Fruit fly (Drosophila melanogaster) whole organism, wandering third instar larva: ENCODE measurements around the gene CG17721.

Experiments used
- Abd-B ChIP-seq: fragments of >200 bp; optimal IDR thresholded peaks from 2 replicates; lab custom pipeline; 2017; ENCODE audit warnings: missing biosample characterization, missing genetic modification characterization
- CG32264 ChIP-seq: fragments of 200-800 bp; sonication (Bioruptor generic); optimal IDR thresholded peaks from 2 replicates; lab custom pipeline; 2016; ENCODE audit warnings: missing biosample characterization, missing genetic modification characterization
- CG9705 ChIP-seq: fragments of 200-800 bp; sonication (Bioruptor generic); optimal IDR thresholded peaks from 2 replicates; lab custom pipeline; 2018; ENCODE audit warnings: missing biosample characterization, mild to moderate bottlenecking, missing genetic modification characterization
- CrebA ChIP-seq: fragments of 200-800 bp; sonication (Bioruptor generic); optimal IDR thresholded peaks from 2 replicates; lab custom pipeline; 2016; ENCODE audit warnings: missing biosample characterization, mild to moderate bottlenecking, missing genetic modification characterization, borderline replicate concordance
- Dfd ChIP-seq: fragments of >200 bp; optimal IDR thresholded peaks from 2 replicates; lab custom pipeline; 2017; ENCODE audit warnings: missing biosample characterization, missing genetic modification characterization
- Dif ChIP-seq: fragments of 200-275, 200-300 bp; sonication (Bioruptor generic); optimal IDR thresholded peaks from 2 replicates; lab custom pipeline; 2018; ENCODE audit warnings: missing biosample characterization, missing genetic modification characterization; ENCODE audit not compliant: partially characterized antibody
- GATAd ChIP-seq: sonication (Bioruptor generic); optimal IDR thresholded peaks from 2 replicates; lab custom pipeline; 2016; ENCODE audit warnings: missing biosample characterization, missing genetic modification characterization
- HLH106 ChIP-seq: fragments of 200-800 bp; optimal IDR thresholded peaks from 3 replicates; lab custom pipeline; 2019; ENCODE audit warnings: missing biosample characterization, mild to moderate bottlenecking, missing genetic modification characterization, moderate library complexity
- Hnf4 ChIP-seq: fragments of 200-800 bp; sonication (Bioruptor generic); optimal IDR thresholded peaks from 2 replicates; lab custom pipeline; 2016; ENCODE audit warnings: missing biosample characterization, mild to moderate bottlenecking, missing genetic modification characterization
- Hr78 ChIP-seq: fragments of >200 bp; optimal IDR thresholded peaks from 2 replicates; lab custom pipeline; 2017; ENCODE audit warnings: missing biosample characterization, missing genetic modification characterization
- Hr83 ChIP-seq: fragments of 200-300 bp; sonication (Bioruptor generic); optimal IDR thresholded peaks from 2 replicates; lab custom pipeline; 2016; ENCODE audit warnings: missing biosample characterization, mild to moderate bottlenecking, missing genetic modification characterization, moderate library complexity; ENCODE audit not compliant: poor library complexity, severe bottlenecking
- Jra ChIP-seq: sonication (Bioruptor generic); optimal IDR thresholded peaks from 2 replicates; lab custom pipeline; 2016; ENCODE audit warnings: missing biosample characterization, missing genetic modification characterization
- Mio ChIP-seq: sonication (Bioruptor generic); optimal IDR thresholded peaks from 2 replicates; lab custom pipeline; 2016; ENCODE audit warnings: missing biosample characterization, missing genetic modification characterization
- Myc ChIP-seq: fragments of >200 bp; optimal IDR thresholded peaks from 2 replicates; lab custom pipeline; 2017
- N ChIP-seq: fragments of >200 bp; optimal IDR thresholded peaks from 2 replicates; lab custom pipeline; 2018; ENCODE audit warnings: missing biosample characterization, missing external identifiers, missing genetic modification characterization
- OdsH ChIP-seq: fragments of 200-800 bp; sonication (Bioruptor generic); optimal IDR thresholded peaks from 2 replicates; lab custom pipeline; 2016; ENCODE audit warnings: missing biosample characterization, mild to moderate bottlenecking, missing genetic modification characterization
- Rel ChIP-seq, 2 experiments: fragments of 200-800 bp; sonication (Bioruptor generic) in 1 of 2; optimal IDR thresholded peaks; 2 replicates in 1 of 2; 3 replicates in 1 of 2; lab custom pipeline; 2016 to 2019; ENCODE audit warnings: mild to moderate bottlenecking in 2 of 2, missing biosample characterization in 2 of 2, missing genetic modification characterization in 2 of 2, moderate library complexity in 1 of 2
- Sp1 ChIP-seq: fragments of 200-800 bp; sonication (Bioruptor generic); optimal IDR thresholded peaks from 3 replicates; lab custom pipeline; 2019; ENCODE audit warnings: missing biosample characterization, mild to moderate bottlenecking, missing genetic modification characterization, moderate library complexity
- Vsx2 ChIP-seq: fragments of 200-300, 225-300 bp; sonication (Bioruptor generic); optimal IDR thresholded peaks from 2 replicates; lab custom pipeline; 2018; ENCODE audit warnings: missing biosample characterization, missing genetic modification characterization; ENCODE audit not compliant: partially characterized antibody
- br ChIP-seq: fragments of 200-800 bp; sonication (Bioruptor generic); optimal IDR thresholded peaks from 2 replicates; lab custom pipeline; 2016; ENCODE audit warnings: missing biosample characterization, missing genetic modification characterization
- brk ChIP-seq: fragments of 200-800 bp; sonication (Bioruptor generic); optimal IDR thresholded peaks from 2 replicates; lab custom pipeline; 2016; ENCODE audit warnings: missing biosample characterization, mild to moderate bottlenecking, missing genetic modification characterization
- dl ChIP-seq, 2 experiments: fragments of 175-275, 200-275 bp in 1 of 2; fragments of 200-275 bp in 1 of 2; sonication (Bioruptor generic); optimal IDR thresholded peaks; lab custom pipeline; 2018; ENCODE audit warnings: mild to moderate bottlenecking in 2 of 2, missing biosample characterization in 2 of 2, missing genetic modification characterization in 2 of 2, moderate library complexity in 2 of 2; ENCODE audit not compliant: partially characterized antibody in 2 of 2, insufficient read depth in 1 of 2
- dmrt93B ChIP-seq: fragments of 200-800 bp; sonication (Bioruptor generic); optimal IDR thresholded peaks from 2 replicates; lab custom pipeline; 2018; ENCODE audit warnings: missing biosample characterization, mild to moderate bottlenecking, missing genetic modification characterization
- dsf ChIP-seq: sonication (Bioruptor generic); optimal IDR thresholded peaks from 2 replicates; lab custom pipeline; 2016; ENCODE audit warnings: missing biosample characterization, missing genetic modification characterization, borderline replicate concordance
- ey ChIP-seq: fragments of 200-800 bp; sonication (Bioruptor generic); optimal IDR thresholded peaks from 2 replicates; lab custom pipeline; 2016; ENCODE audit warnings: missing biosample characterization, missing genetic modification characterization
- foxo ChIP-seq, 2 experiments: fragments of 200-800 bp; sonication (Bioruptor generic); optimal IDR thresholded peaks; 2 replicates in 1 of 2; 3 replicates in 1 of 2; lab custom pipeline; 2016 to 2017; ENCODE audit warnings: missing biosample characterization in 2 of 2, missing genetic modification characterization in 2 of 2
- fru ChIP-seq: fragments of 200-800 bp; sonication (Bioruptor generic); optimal IDR thresholded peaks from 3 replicates; lab custom pipeline; 2016; ENCODE audit warnings: missing biosample characterization, mild to moderate bottlenecking, missing genetic modification characterization
- h ChIP-seq: fragments of 200-800 bp; sonication (Bioruptor generic); optimal IDR thresholded peaks from 3 replicates; lab custom pipeline; 2016; ENCODE audit warnings: missing biosample characterization, mild to moderate bottlenecking, missing genetic modification characterization
- jim ChIP-seq: fragments of 175-275, 200-325 bp; sonication (Bioruptor generic); optimal IDR thresholded peaks from 2 replicates; lab custom pipeline; 2016; ENCODE audit warnings: missing biosample characterization, mild to moderate bottlenecking, missing genetic modification characterization
- lola ChIP-seq: fragments of >200 bp; optimal IDR thresholded peaks from 2 replicates; lab custom pipeline; 2017; ENCODE audit warnings: missing biosample characterization, missing genetic modification characterization
- pan ChIP-seq: fragments of >200 bp; optimal IDR thresholded peaks from 2 replicates; lab custom pipeline; 2017
- psq ChIP-seq: fragments of 200-800 bp; sonication (Bioruptor generic); optimal IDR thresholded peaks from 3 replicates; lab custom pipeline; 2017; ENCODE audit warnings: missing biosample characterization, mild to moderate bottlenecking, missing genetic modification characterization, moderate library complexity
- rgr ChIP-seq: fragments of 200-800 bp; sonication (Bioruptor generic); optimal IDR thresholded peaks from 3 replicates; lab custom pipeline; 2016; ENCODE audit warnings: missing biosample characterization, mild to moderate bottlenecking, missing genetic modification characterization
- sage ChIP-seq: fragments of 200-800 bp; sonication (Bioruptor generic); optimal IDR thresholded peaks from 2 replicates; lab custom pipeline; 2016; ENCODE audit warnings: missing biosample characterization, mild to moderate bottlenecking, missing genetic modification characterization
- sv ChIP-seq: fragments of 200-800 bp; sonication (Bioruptor generic); optimal IDR thresholded peaks from 3 replicates; lab custom pipeline; 2016; ENCODE audit warnings: missing biosample characterization, missing genetic modification characterization
- tai ChIP-seq: sonication (Bioruptor generic); optimal IDR thresholded peaks from 2 replicates; lab custom pipeline; 2016; ENCODE audit warnings: missing biosample characterization, missing genetic modification characterization
- usp ChIP-seq: fragments of >200 bp; optimal IDR thresholded peaks from 2 replicates; lab custom pipeline; 2017; ENCODE audit warnings: missing biosample characterization, missing genetic modification characterization
- woc ChIP-seq: sonication (Bioruptor generic); optimal IDR thresholded peaks from 2 replicates; lab custom pipeline; 2016; ENCODE audit warnings: missing biosample characterization, mild to moderate bottlenecking, missing genetic modification characterization

CG17721 gene

dm6 chr3R:11211291-11212061 lies 23.5 kb upstream of the CG17721 start:
- TF ChIP-seq Rel (GFP tag; optimal IDR thresholded peaks at IDR 0.05; lab: Kevin White, UChicago) (no peak), Rel (tag; optimal IDR thresholded peaks at IDR 0.05; lab: Kevin White, UChicago) (peak; percentile 64), Myc (peak; percentile 71), foxo (GFP tag; optimal IDR thresholded peaks at IDR 0.05; lab: Kevin White, UChicago) (peak in 1 of 2 experiments; percentile 80), usp (no peak), dmrt93B (GFP tag; lab: Kevin White, UChicago) (peak; percentile 41), Hnf4 (GFP tag; lab: Kevin White, UChicago) (peak; percentile 61), Dfd (GFP tag; lab: Kevin White, UChicago) (no peak), tai (GFP tag; lab: Kevin White, UChicago) (no peak), brk (GFP tag; lab: Kevin White, UChicago) (no peak), GATAd (GFP tag; lab: Kevin White, UChicago) (no peak), CrebA (GFP tag; lab: Kevin White, UChicago) (no peak), psq (peak; percentile 63), ey (GFP tag; lab: Kevin White, UChicago) (peak; percentile 65), pan (lab: Kevin White, UChicago) (no peak), Sp1 (GFP tag; lab: Kevin White, UChicago) (peak; percentile 59), sv (GFP tag; lab: Kevin White, UChicago) (peak; percentile 55), Jra (peak; percentile 88), Vsx2 (GFP tag; lab: Kevin White, UChicago) (no peak), lola (GFP tag; lab: Kevin White, UChicago) (no peak), N (no peak), CG9705 (GFP tag; lab: Kevin White, UChicago) (peak; percentile 40), jim (GFP tag; lab: Kevin White, UChicago) (no peak), h (GFP tag; lab: Kevin White, UChicago) (peak; percentile 74), Hr83 (peak; percentile 66), Mio (GFP tag; lab: Kevin White, UChicago) (no peak), HLH106 (tag; lab: Kevin White, UChicago) (peak; percentile 73), sage (GFP tag; lab: Kevin White, UChicago) (no peak), OdsH (GFP tag; lab: Kevin White, UChicago) (peak; percentile 62), woc (GFP tag; lab: Kevin White, UChicago) (peak; percentile 82), CG32264 (GFP tag; lab: Kevin White, UChicago) (no peak), dsf (GFP tag; lab: Kevin White, UChicago) (no peak), fru (peak; percentile 60), dl (GFP tag; optimal IDR thresholded peaks at IDR 0.05; lab: Kevin White, UChicago; ENCODE audit: insufficient read depth in 1 of 2, partially characterized antibody in 2 of 2) (peak in 1 of 2 experiments; percentile 4), br (GFP tag; lab: Kevin White, UChicago) (peak; percentile 36), Abd-B (GFP tag; lab: Kevin White, UChicago) (no peak), Dif (no peak), rgr (GFP tag; lab: Kevin White, UChicago) (peak; percentile 77), Hr78 (GFP tag; lab: Kevin White, UChicago) (no peak)
- TF ChIP-seq, all 38 proteins: peak for 20

- TF ChIP-seq rgr (GFP tag; lab: Kevin White, UChicago), result peak; percentile 63
- no peak for TF ChIP-seq jim (GFP tag; lab: Kevin White, UChicago)
- peak; percentile 86 for TF ChIP-seq fru
- TF ChIP-seq Mio (GFP tag; lab: Kevin White, UChicago), result no peak
- peak; percentile 61 for TF ChIP-seq ey (GFP tag; lab: Kevin White, UChicago)
- no peak for TF ChIP-seq GATAd (GFP tag; lab: Kevin White, UChicago)
- no peak for TF ChIP-seq dsf (GFP tag; lab: Kevin White, UChicago)
- TF ChIP-seq psq, result peak; percentile 78
- peak; percentile 33 for TF ChIP-seq OdsH (GFP tag; lab: Kevin White, UChicago)
- no peak for TF ChIP-seq sage (GFP tag; lab: Kevin White, UChicago)
- TF ChIP-seq Dif, result no peak
- TF ChIP-seq CG9705 (GFP tag; lab: Kevin White, UChicago), result peak; percentile 59
- TF ChIP-seq woc (GFP tag; lab: Kevin White, UChicago), result peak; percentile 96
- TF ChIP-seq Sp1 (GFP tag; lab: Kevin White, UChicago), result peak; percentile 81
- TF ChIP-seq Dfd (GFP tag; lab: Kevin White, UChicago), result no peak
- TF ChIP-seq Hnf4 (GFP tag; lab: Kevin White, UChicago), result peak; percentile 44
- TF ChIP-seq br (GFP tag; lab: Kevin White, UChicago), result peak; percentile 75
- peak; percentile 39 for TF ChIP-seq Hr83
- TF ChIP-seq dmrt93B (GFP tag; lab: Kevin White, UChicago), result peak; percentile 39
- no peak for TF ChIP-seq lola (GFP tag; lab: Kevin White, UChicago)
- no peak for TF ChIP-seq dl (GFP tag; optimal IDR thresholded peaks at IDR 0.05; lab: Kevin White, UChicago; ENCODE audit: insufficient read depth in 1 of 2, partially characterized antibody in 2 of 2)
- TF ChIP-seq Vsx2 (GFP tag; lab: Kevin White, UChicago), result no peak
- TF ChIP-seq CG32264 (GFP tag; lab: Kevin White, UChicago), result peak; percentile 30
- TF ChIP-seq Jra, result peak; percentile 22
- TF ChIP-seq h (GFP tag; lab: Kevin White, UChicago), result peak; percentile 73
- TF ChIP-seq Myc, result peak; percentile 58
- no peak for TF ChIP-seq Hr78 (GFP tag; lab: Kevin White, UChicago)
- no peak for TF ChIP-seq N
- TF ChIP-seq HLH106 (tag; lab: Kevin White, UChicago), result peak; percentile 84
- TF ChIP-seq sv (GFP tag; lab: Kevin White, UChicago), result no peak
- no peak for TF ChIP-seq brk (GFP tag; lab: Kevin White, UChicago)
- peak in 1 of 2 experiments; percentile 64 for TF ChIP-seq foxo (GFP tag; optimal IDR thresholded peaks at IDR 0.05; lab: Kevin White, UChicago)
- TF ChIP-seq Rel (GFP tag; optimal IDR thresholded peaks at IDR 0.05; lab: Kevin White, UChicago), result no peak
- peak; percentile 44 for TF ChIP-seq Rel (tag; optimal IDR thresholded peaks at IDR 0.05; lab: Kevin White, UChicago)
These were observed 20.4 kb upstream of the CG17721 start, which contains the start of gene ZnT86D for dm6 chr3R:11214449-11214950. Gene ZnT86D, minus strand, starts transcription at chr3R:11214539.
